Worm (Caenorhabditis elegans) whole organism, L2 larva: ENCODE data around the gene srlf-19.

Experiments
- blmp-1 ChIP-seq: sonication (generic microtip); optimal IDR thresholded peaks from 2 replicates; lab custom pipeline; 2017; ENCODE audit warnings: missing genetic modification characterization, mild to moderate bottlenecking, missing compliant biosample characterization, antibody characterized with exemption, moderate library complexity; ENCODE audit not compliant: insufficient read depth
- crh-2 ChIP-seq: sonication (generic microtip); optimal IDR thresholded peaks from 2 replicates; lab custom pipeline; 2017; ENCODE audit warnings: missing biosample characterization, missing genetic modification characterization
- fos-1 ChIP-seq: fragments of 150-350 bp; optimal IDR thresholded peaks from 2 replicates; lab custom pipeline; 2014; ENCODE audit warnings: missing biosample characterization, missing genetic modification characterization
- lsy-2 ChIP-seq, 2 experiments: fragments of 150-350 bp in 1 of 2; sonication (generic microtip) in 1 of 2; optimal IDR thresholded peaks; 2 replicates each; lab custom pipeline; 2014 to 2017; ENCODE audit warnings: missing biosample characterization in 2 of 2, missing genetic modification characterization in 2 of 2
- mdl-1 ChIP-seq, 2 experiments: fragments of 150-350 bp in 1 of 2; sonication (generic microtip) in 1 of 2; optimal IDR thresholded peaks; 2 replicates each; lab custom pipeline; 2017; ENCODE audit warnings: missing biosample characterization in 2 of 2, missing genetic modification characterization in 2 of 2
- nhr-11 ChIP-seq: fragments of 150-350 bp; optimal IDR thresholded peaks from 2 replicates; lab custom pipeline; 2014; ENCODE audit warnings: missing biosample characterization, missing genetic modification characterization
- snpc-4 ChIP-seq: fragments of 150-350 bp; optimal IDR thresholded peaks from 2 replicates; lab custom pipeline; 2014; ENCODE audit warnings: missing biosample characterization, missing genetic modification characterization
- unc-62 ChIP-seq: fragments of 150-350 bp; optimal IDR thresholded peaks from 2 replicates; lab custom pipeline; 2014; ENCODE audit warnings: missing biosample characterization, missing genetic modification reagents, missing genetic modification characterization
- ztf-4 ChIP-seq: fragments of 150-350 bp; optimal IDR thresholded peaks from 2 replicates; lab custom pipeline; 2014; ENCODE audit warnings: missing biosample characterization, missing genetic modification characterization

ce11 chrV:479046-479445 is 26.2 kb upstream of the srlf-19 start:
- no peak for TF ChIP-seq mdl-1 (tag; optimal IDR thresholded peaks at IDR 0.05; lab: Kevin White, UChicago)
- TF ChIP-seq snpc-4 (tag; lab: Kevin White, UChicago), result no peak
- no peak for TF ChIP-seq blmp-1 (tag; lab: Kevin White, UChicago)
- no peak for TF ChIP-seq lsy-2 (tag; optimal IDR thresholded peaks at IDR 0.05; lab: Kevin White, UChicago)
- TF ChIP-seq fos-1 (tag; lab: Kevin White, UChicago), result no peak
- TF ChIP-seq nhr-11 (tag; lab: Kevin White, UChicago), result no peak
- no peak for TF ChIP-seq ztf-4
- no peak for TF ChIP-seq crh-2 (tag; lab: Kevin White, UChicago)
- TF ChIP-seq unc-62 (GFP tag; lab: Kevin White, UChicago), result no peak
